Fruit fly (Drosophila melanogaster): ENCODE data around the gene CG43354.

Gene CG43354

dm6 chr2L:18309346-18309745 lies at the start of gene CG43354:
Gene CG43354, minus strand, starts transcription at chr2L:18309446.
- TF ChIP-seq CG8478 (optimal IDR thresholded peaks at IDR 0.05) (no peak), Dll (optimal IDR thresholded peaks at IDR 0.05) (no peak), usp (GFP tag; optimal IDR thresholded peaks at IDR 0.05) (no peak), psq (optimal IDR thresholded peaks at IDR 0.05) (no peak), pan (optimal IDR thresholded peaks at IDR 0.05) (no peak), EcR (GFP tag; optimal IDR thresholded peaks at IDR 0.05) (no peak)

- TF ChIP-seq Dll (optimal IDR thresholded peaks at IDR 0.05) (no peak), pan (optimal IDR thresholded peaks at IDR 0.05) (no peak), psq (optimal IDR thresholded peaks at IDR 0.05) (no peak), CG8478 (optimal IDR thresholded peaks at IDR 0.05) (no peak), EcR (GFP tag; optimal IDR thresholded peaks at IDR 0.05) (no peak), usp (GFP tag; optimal IDR thresholded peaks at IDR 0.05) (no peak)
Measured at dm6 chr2L:18358928-18359327, 49.7 kb upstream of the CG43354 start, which contains the start of gene Acp36DE. Gene Acp36DE, minus strand, starts transcription at chr2L:18359028.

dm6 chr2L:18358032-18358431 lies 48.8 kb upstream of the CG43354 start:
- no peak for TF ChIP-seq psq (optimal IDR thresholded peaks at IDR 0.05)
- TF ChIP-seq usp (GFP tag; optimal IDR thresholded peaks at IDR 0.05), result no peak
- TF ChIP-seq pan (optimal IDR thresholded peaks at IDR 0.05), result no peak
- no peak for TF ChIP-seq CG8478 (optimal IDR thresholded peaks at IDR 0.05)
- TF ChIP-seq Dll (optimal IDR thresholded peaks at IDR 0.05), result no peak
- TF ChIP-seq EcR (GFP tag; optimal IDR thresholded peaks at IDR 0.05), result no peak

- TF ChIP-seq pan (optimal IDR thresholded peaks at IDR 0.05), result no peak
- TF ChIP-seq CG8478 (optimal IDR thresholded peaks at IDR 0.05), result no peak
- TF ChIP-seq Dll (optimal IDR thresholded peaks at IDR 0.05), result no peak
- TF ChIP-seq EcR (GFP tag; optimal IDR thresholded peaks at IDR 0.05), result no peak
- no peak for TF ChIP-seq psq (optimal IDR thresholded peaks at IDR 0.05)
- TF ChIP-seq usp (GFP tag; optimal IDR thresholded peaks at IDR 0.05), result no peak
Measured at dm6 chr2L:18355550-18355949, 46.3 kb upstream of the CG43354 start.

dm6 chr2L:18352808-18353207 lies 43.6 kb upstream of the CG43354 start:
- TF ChIP-seq EcR (GFP tag; optimal IDR thresholded peaks at IDR 0.05) (no peak), CG8478 (optimal IDR thresholded peaks at IDR 0.05) (no peak), psq (optimal IDR thresholded peaks at IDR 0.05) (no peak), usp (GFP tag; optimal IDR thresholded peaks at IDR 0.05) (no peak), Dll (optimal IDR thresholded peaks at IDR 0.05) (no peak), pan (optimal IDR thresholded peaks at IDR 0.05) (no peak)

- TF ChIP-seq usp (GFP tag; optimal IDR thresholded peaks at IDR 0.05) (no peak), EcR (GFP tag; optimal IDR thresholded peaks at IDR 0.05) (no peak), psq (optimal IDR thresholded peaks at IDR 0.05) (no peak), Dll (optimal IDR thresholded peaks at IDR 0.05) (no peak), pan (optimal IDR thresholded peaks at IDR 0.05) (no peak), CG8478 (optimal IDR thresholded peaks at IDR 0.05) (no peak)
Measured at dm6 chr2L:18348626-18349025, 39.4 kb upstream of the CG43354 start.

- no peak for TF ChIP-seq psq (optimal IDR thresholded peaks at IDR 0.05)
- no peak for TF ChIP-seq Dll (optimal IDR thresholded peaks at IDR 0.05)
- no peak for TF ChIP-seq EcR (GFP tag; optimal IDR thresholded peaks at IDR 0.05)
- no peak for TF ChIP-seq pan (optimal IDR thresholded peaks at IDR 0.05)
- no peak for TF ChIP-seq usp (GFP tag; optimal IDR thresholded peaks at IDR 0.05)
- TF ChIP-seq CG8478 (optimal IDR thresholded peaks at IDR 0.05), result no peak
Measured at dm6 chr2L:18347950-18348349, 38.7 kb upstream of the CG43354 start.

dm6 chr2L:18345194-18345593 lies 35.9 kb upstream of the CG43354 start:
- TF ChIP-seq usp (GFP tag; optimal IDR thresholded peaks at IDR 0.05) (no peak), CG8478 (optimal IDR thresholded peaks at IDR 0.05) (no peak), psq (optimal IDR thresholded peaks at IDR 0.05) (no peak), pan (optimal IDR thresholded peaks at IDR 0.05) (no peak), EcR (GFP tag; optimal IDR thresholded peaks at IDR 0.05) (no peak), Dll (optimal IDR thresholded peaks at IDR 0.05) (no peak)

- TF ChIP-seq EcR (GFP tag; optimal IDR thresholded peaks at IDR 0.05), result no peak
- no peak for TF ChIP-seq Dll (optimal IDR thresholded peaks at IDR 0.05)
- TF ChIP-seq usp (GFP tag; optimal IDR thresholded peaks at IDR 0.05), result no peak
- TF ChIP-seq psq (optimal IDR thresholded peaks at IDR 0.05), result no peak
- TF ChIP-seq CG8478 (optimal IDR thresholded peaks at IDR 0.05), result no peak
- TF ChIP-seq pan (optimal IDR thresholded peaks at IDR 0.05), result no peak
Measured at dm6 chr2L:18344343-18344742, 35.1 kb upstream of the CG43354 start.

- TF ChIP-seq usp (GFP tag; optimal IDR thresholded peaks at IDR 0.05) (no peak), EcR (GFP tag; optimal IDR thresholded peaks at IDR 0.05) (no peak), pan (optimal IDR thresholded peaks at IDR 0.05) (no peak), CG8478 (optimal IDR thresholded peaks at IDR 0.05) (no peak), psq (optimal IDR thresholded peaks at IDR 0.05) (no peak), Dll (optimal IDR thresholded peaks at IDR 0.05) (no peak)
Measured at dm6 chr2L:18340921-18341320, 31.7 kb upstream of the CG43354 start.

- no peak for TF ChIP-seq Dll (optimal IDR thresholded peaks at IDR 0.05)
- TF ChIP-seq EcR (GFP tag; optimal IDR thresholded peaks at IDR 0.05), result no peak
- TF ChIP-seq psq (optimal IDR thresholded peaks at IDR 0.05), result no peak
- TF ChIP-seq pan (optimal IDR thresholded peaks at IDR 0.05), result no peak
- TF ChIP-seq usp (GFP tag; optimal IDR thresholded peaks at IDR 0.05), result no peak
- TF ChIP-seq CG8478 (optimal IDR thresholded peaks at IDR 0.05), result no peak
Measured at dm6 chr2L:18336531-18336930, 27.3 kb upstream of the CG43354 start.

dm6 chr2L:18335641-18336040 lies 26.4 kb upstream of the CG43354 start:
- TF ChIP-seq psq (optimal IDR thresholded peaks at IDR 0.05) (no peak), EcR (GFP tag; optimal IDR thresholded peaks at IDR 0.05) (no peak), pan (optimal IDR thresholded peaks at IDR 0.05) (no peak), Dll (optimal IDR thresholded peaks at IDR 0.05) (no peak), CG8478 (optimal IDR thresholded peaks at IDR 0.05) (no peak), usp (GFP tag; optimal IDR thresholded peaks at IDR 0.05) (no peak)

Measured in whole organism.